Worm (Caenorhabditis elegans) whole organism, late embryonic: ENCODE data around the gene end-1.

Experiments used
- C08G9.2 ChIP-seq: sonication (generic microtip); optimal IDR thresholded peaks from 2 replicates; lab custom pipeline; 2016; ENCODE audit warnings: mild to moderate bottlenecking, missing genetic modification characterization, moderate library complexity, missing compliant biosample characterization
- F13H6.1 ChIP-seq: sonication (generic microtip); optimal IDR thresholded peaks from 2 replicates; lab custom pipeline; 2016; ENCODE audit warnings: missing genetic modification characterization, missing compliant biosample characterization
- Y22D7AL.16 ChIP-seq: sonication (generic microtip); optimal IDR thresholded peaks from 2 replicates; lab custom pipeline; 2016; ENCODE audit warnings: missing genetic modification characterization, missing compliant biosample characterization
- ahr-1 ChIP-seq: sonication (generic microtip); optimal IDR thresholded peaks from 2 replicates; lab custom pipeline; 2016; ENCODE audit warnings: missing genetic modification characterization, missing compliant biosample characterization
- ceh-19 ChIP-seq: fragments of 200-800 bp; sonication (Bioruptor generic); optimal IDR thresholded peaks from 2 replicates; lab custom pipeline; 2018; ENCODE audit warnings: mild to moderate bottlenecking, missing genetic modification characterization, missing compliant biosample characterization
- ceh-2 ChIP-seq: sonication (generic microtip); optimal IDR thresholded peaks from 2 replicates; lab custom pipeline; 2016; ENCODE audit warnings: missing genotype, missing genetic modification characterization, missing compliant biosample characterization
- ceh-22 ChIP-seq: sonication (generic microtip); optimal IDR thresholded peaks from 2 replicates; lab custom pipeline; 2017; ENCODE audit warnings: missing biosample characterization, missing genetic modification characterization
- ceh-24 ChIP-seq: sonication (generic microtip); optimal IDR thresholded peaks from 2 replicates; lab custom pipeline; 2016; ENCODE audit warnings: mild to moderate bottlenecking, missing genetic modification characterization, missing compliant biosample characterization
- ceh-30 ChIP-seq: fragments of 150-350 bp; optimal IDR thresholded peaks from 2 replicates; lab custom pipeline; 2014; ENCODE audit warnings: missing biosample characterization, missing genetic modification characterization
- ceh-31 ChIP-seq: sonication (generic microtip); optimal IDR thresholded peaks from 2 replicates; lab custom pipeline; 2016; ENCODE audit warnings: missing genetic modification characterization, missing compliant biosample characterization
- ceh-34 ChIP-seq: sonication (generic microtip); optimal IDR thresholded peaks from 2 replicates; lab custom pipeline; 2016; ENCODE audit warnings: mild to moderate bottlenecking, missing genetic modification characterization, missing compliant biosample characterization
- ceh-9 ChIP-seq: sonication (generic microtip); optimal IDR thresholded peaks from 2 replicates; lab custom pipeline; 2016; ENCODE audit warnings: mild to moderate bottlenecking, missing genetic modification characterization, inconsistent platforms, missing compliant biosample characterization
- dve-1 ChIP-seq: sonication (generic microtip); optimal IDR thresholded peaks from 2 replicates; lab custom pipeline; 2017; ENCODE audit warnings: antibody characterized with exemption, mild to moderate bottlenecking, missing genetic modification characterization, missing compliant biosample characterization
- elt-2 ChIP-seq: sonication (generic microtip); optimal IDR thresholded peaks from 2 replicates; lab custom pipeline; 2016; ENCODE audit warnings: missing genetic modification reagents, missing genetic modification characterization, missing compliant biosample characterization
- elt-4 ChIP-seq: sonication (generic microtip); optimal IDR thresholded peaks from 2 replicates; lab custom pipeline; 2016; ENCODE audit warnings: missing genetic modification characterization, missing compliant biosample characterization
- ets-4 ChIP-seq: sonication (generic microtip); optimal IDR thresholded peaks from 2 replicates; lab custom pipeline; 2016; ENCODE audit warnings: missing genetic modification characterization, missing compliant biosample characterization
- eyg-1 ChIP-seq: sonication (generic microtip); optimal IDR thresholded peaks from 2 replicates; lab custom pipeline; 2016; ENCODE audit warnings: missing genotype, missing genetic modification characterization, missing compliant biosample characterization
- fkh-10 ChIP-seq: fragments of 150-350 bp; optimal IDR thresholded peaks from 2 replicates; lab custom pipeline; 2014; ENCODE audit warnings: missing biosample characterization, missing genetic modification reagents, missing genetic modification characterization
- fkh-6 ChIP-seq: sonication (generic microtip); optimal IDR thresholded peaks from 2 replicates; lab custom pipeline; 2016; ENCODE audit warnings: missing genetic modification characterization, missing compliant biosample characterization
- gmeb-2 ChIP-seq: sonication (generic microtip); optimal IDR thresholded peaks from 2 replicates; lab custom pipeline; 2016; ENCODE audit warnings: missing genetic modification characterization, inconsistent platforms, missing compliant biosample characterization
- hlh-13 ChIP-seq: fragments of 200-800 bp; sonication (Bioruptor generic); optimal IDR thresholded peaks from 2 replicates; lab custom pipeline; 2018; ENCODE audit warnings: mild to moderate bottlenecking, missing genetic modification characterization, missing compliant biosample characterization
- hlh-15 ChIP-seq: sonication (generic microtip); optimal IDR thresholded peaks from 2 replicates; lab custom pipeline; 2016; ENCODE audit warnings: missing genetic modification characterization, missing compliant biosample characterization
- madf-2 ChIP-seq: sonication (generic microtip); optimal IDR thresholded peaks from 2 replicates; lab custom pipeline; 2017; ENCODE audit warnings: missing genetic modification characterization, missing compliant biosample characterization
- mec-3 ChIP-seq: sonication (generic microtip); optimal IDR thresholded peaks from 2 replicates; lab custom pipeline; 2016; ENCODE audit warnings: borderline replicate concordance, missing genetic modification characterization, missing compliant biosample characterization
- nfya-1 ChIP-seq: sonication (generic microtip); optimal IDR thresholded peaks from 2 replicates; lab custom pipeline; 2017; ENCODE audit warnings: missing genetic modification characterization, mild to moderate bottlenecking, missing compliant biosample characterization, antibody characterized with exemption, moderate library complexity
- npax-4 ChIP-seq: sonication (generic microtip); optimal IDR thresholded peaks from 2 replicates; lab custom pipeline; 2016; ENCODE audit warnings: missing genetic modification characterization, missing compliant biosample characterization
- odd-2 ChIP-seq: sonication (generic microtip); optimal IDR thresholded peaks from 2 replicates; lab custom pipeline; 2017; ENCODE audit warnings: antibody characterized with exemption, mild to moderate bottlenecking, missing genetic modification characterization, missing compliant biosample characterization
- pag-3 ChIP-seq: sonication (generic microtip); optimal IDR thresholded peaks from 2 replicates; lab custom pipeline; 2016; ENCODE audit warnings: missing compliant biosample characterization, missing genetic modification characterization, borderline replicate concordance
- pax-1 ChIP-seq: fragments of 150-350 bp; optimal IDR thresholded peaks from 2 replicates; lab custom pipeline; 2014; ENCODE audit warnings: missing biosample characterization, missing genetic modification characterization
- pros-1 ChIP-seq: fragments of 150-350 bp; optimal IDR thresholded peaks from 2 replicates; lab custom pipeline; 2014; ENCODE audit warnings: missing biosample characterization, missing genetic modification reagents, missing genetic modification characterization
- rnt-1 ChIP-seq: sonication (generic microtip); optimal IDR thresholded peaks from 2 replicates; lab custom pipeline; 2016; ENCODE audit warnings: missing genetic modification characterization, missing compliant biosample characterization
- sox-4 ChIP-seq: sonication (generic microtip); optimal IDR thresholded peaks from 2 replicates; lab custom pipeline; 2017; ENCODE audit warnings: mild to moderate bottlenecking, missing genetic modification characterization, inconsistent platforms, missing compliant biosample characterization
- tbx-2 ChIP-seq: sonication (generic microtip); optimal IDR thresholded peaks from 2 replicates; lab custom pipeline; 2016; ENCODE audit warnings: missing genetic modification characterization, missing compliant biosample characterization
- tbx-7 ChIP-seq: sonication (generic microtip); optimal IDR thresholded peaks from 2 replicates; lab custom pipeline; 2016; ENCODE audit warnings: missing genotype, missing genetic modification characterization, missing compliant biosample characterization
- unc-86 ChIP-seq: sonication (generic microtip); optimal IDR thresholded peaks from 2 replicates; lab custom pipeline; 2016; ENCODE audit warnings: missing genetic modification characterization, missing compliant biosample characterization
- zip-5 ChIP-seq: sonication (generic microtip); optimal IDR thresholded peaks from 2 replicates; lab custom pipeline; 2016; ENCODE audit warnings: missing genetic modification characterization, missing compliant biosample characterization

end-1 gene

DNA sequence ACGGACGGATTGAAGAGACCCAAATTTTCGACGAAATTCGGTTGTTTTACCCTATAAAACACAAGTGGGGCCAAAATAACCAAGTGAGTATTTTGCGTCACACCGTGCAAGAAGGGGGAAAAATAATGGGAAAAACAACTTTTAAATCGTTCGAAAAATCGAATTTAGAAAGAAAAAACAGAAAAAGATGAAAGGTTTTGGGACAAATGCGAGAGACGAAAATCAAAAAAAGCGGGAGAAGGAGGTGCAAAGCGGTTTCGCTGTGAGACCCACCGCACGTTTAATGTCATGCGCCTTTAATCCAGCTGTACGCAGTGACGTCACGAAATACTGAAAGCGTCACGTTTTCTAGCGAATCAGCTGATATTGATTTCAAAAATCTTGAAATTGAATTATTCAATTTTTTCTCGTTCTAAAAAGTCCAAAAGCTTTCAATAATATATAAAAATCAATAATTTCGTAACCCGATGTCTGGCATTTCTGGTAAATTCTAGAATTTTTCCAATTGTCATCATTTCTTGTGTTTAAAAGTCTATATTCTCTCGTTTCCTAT is 27.1 kb downstream of the end-1 start, which contains the start of the genes ddx-17 and aip-1 (continued):
- no peak for TF ChIP-seq unc-86 (tag; lab: Kevin White, UChicago)
- no peak for TF ChIP-seq C08G9.2 (tag; lab: Kevin White, UChicago)
- peak; percentile 32 for TF ChIP-seq nfya-1
- TF ChIP-seq mec-3 (tag; lab: Kevin White, UChicago): no peak
- no peak for TF ChIP-seq ceh-34 (tag; lab: Kevin White, UChicago)
- no peak for TF ChIP-seq fkh-10
- no peak for TF ChIP-seq sox-4 (tag; lab: Kevin White, UChicago)
- TF ChIP-seq ceh-19 (GFP tag; lab: Kevin White, UChicago): no peak
- no peak for TF ChIP-seq ceh-24 (tag; lab: Kevin White, UChicago)
- no peak for TF ChIP-seq pax-1 (tag; lab: Kevin White, UChicago)
- TF ChIP-seq pag-3 (tag; lab: Kevin White, UChicago): no peak
- no peak for TF ChIP-seq F13H6.1 (tag; lab: Kevin White, UChicago)
- TF ChIP-seq madf-2 (tag; lab: Kevin White, UChicago): no peak

DNA sequence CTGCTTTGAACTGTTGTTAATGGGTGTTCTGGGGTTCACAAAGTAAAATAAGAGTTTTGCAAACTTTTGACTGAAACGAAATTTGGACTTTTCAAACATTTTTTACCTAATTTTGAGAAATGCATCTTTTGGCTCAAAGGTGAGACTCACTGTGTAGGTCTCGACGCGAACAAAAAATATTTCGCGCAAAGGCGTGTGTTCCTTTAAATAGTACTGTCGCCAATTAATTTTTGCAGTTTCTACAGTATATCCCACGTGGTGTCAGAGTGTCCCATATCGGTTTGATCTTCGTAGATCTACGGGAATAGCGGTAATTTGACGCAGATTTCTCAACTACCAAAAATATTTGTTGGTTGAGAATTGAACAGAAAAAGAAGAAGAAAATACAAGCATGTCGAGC is 28.7 kb downstream of the end-1 start:
- no peak for TF ChIP-seq sox-4 (tag; lab: Kevin White, UChicago)
- no peak for TF ChIP-seq eyg-1 (tag; lab: Kevin White, UChicago)
- no peak for TF ChIP-seq ceh-9 (tag; lab: Kevin White, UChicago)
- no peak for TF ChIP-seq gmeb-2 (tag; lab: Kevin White, UChicago)
- no peak for TF ChIP-seq F13H6.1 (tag; lab: Kevin White, UChicago)
- no peak for TF ChIP-seq tbx-7
- TF ChIP-seq, all 69 proteins: peak for 0

DNA sequence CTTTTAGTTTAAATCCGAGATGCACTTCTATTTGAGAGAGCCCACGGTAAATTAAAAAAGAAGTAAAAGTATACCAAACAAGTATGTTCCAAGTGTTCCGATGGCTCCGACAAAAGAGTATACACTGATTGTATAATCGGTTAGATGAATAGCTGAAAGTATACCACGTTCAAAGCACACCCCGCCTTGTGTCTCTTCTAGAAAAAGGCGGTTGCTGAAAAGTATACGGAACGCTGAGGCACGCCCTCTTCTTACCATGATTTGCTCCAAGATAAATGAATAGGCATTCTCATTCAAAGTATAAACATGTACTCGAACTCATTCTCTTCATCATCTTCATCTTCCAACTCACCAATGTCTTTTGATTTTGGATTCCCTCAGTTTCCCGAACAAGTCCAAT is 29.5 kb downstream of the end-1 start, which contains the start of gene end-3:
Gene end-3, plus strand, starts transcription at position 301 of the 400 bp plus-strand sequence.
- no peak for TF ChIP-seq pros-1 (tag; lab: Kevin White, UChicago)
- no peak for TF ChIP-seq sox-4 (tag; lab: Kevin White, UChicago)
- no peak for TF ChIP-seq ceh-31 (tag; lab: Kevin White, UChicago)
- no peak for TF ChIP-seq hlh-13 (GFP tag; lab: Kevin White, UChicago)
- no peak for TF ChIP-seq ceh-22 (tag; lab: Kevin White, UChicago)
- TF ChIP-seq ceh-30 (tag; lab: Kevin White, UChicago): no peak
- TF ChIP-seq npax-4 (tag; lab: Kevin White, UChicago): no peak
- TF ChIP-seq mec-3 (tag; lab: Kevin White, UChicago): no peak
- TF ChIP-seq ets-4 (tag; lab: Kevin White, UChicago): no peak
- TF ChIP-seq elt-4: no peak
- TF ChIP-seq gmeb-2 (tag; lab: Kevin White, UChicago): no peak
- no peak for TF ChIP-seq fkh-6 (tag; lab: Kevin White, UChicago)
- no peak for TF ChIP-seq tbx-2 (tag; lab: Kevin White, UChicago)
- no peak for TF ChIP-seq elt-2 (tag; lab: Kevin White, UChicago)
- no peak for TF ChIP-seq dve-1 (tag; lab: Kevin White, UChicago)

DNA sequence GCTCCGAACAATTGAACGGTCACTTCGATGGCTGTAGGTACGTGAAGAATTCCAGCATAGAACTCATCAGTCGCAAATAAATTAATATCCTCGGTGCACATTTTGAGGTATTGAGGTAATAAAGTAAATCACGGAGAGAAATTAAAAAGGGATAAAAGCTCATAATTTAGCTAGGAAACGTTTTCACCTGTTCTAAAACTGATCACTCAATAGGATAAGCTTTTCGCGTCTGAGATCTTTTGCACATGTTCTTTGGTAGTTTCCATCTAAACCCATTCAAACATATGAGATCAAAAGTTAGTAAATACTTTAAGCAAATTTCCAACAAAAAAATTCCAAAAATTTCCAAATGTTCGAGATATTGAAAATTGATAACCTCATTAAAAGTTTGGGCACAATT is 32.5 kb downstream of the end-1 start, which contains the start of gene srh-308:
Gene srh-308, minus strand, starts transcription at position 101 of the 400 bp plus-strand sequence.
- TF ChIP-seq npax-4 (tag; lab: Kevin White, UChicago): no peak
- TF ChIP-seq pag-3 (tag; lab: Kevin White, UChicago): no peak
- TF ChIP-seq ceh-2 (tag; lab: Kevin White, UChicago): no peak
- TF ChIP-seq ahr-1: no peak
- TF ChIP-seq zip-5: no peak
- no peak for TF ChIP-seq hlh-15 (tag; lab: Kevin White, UChicago)
- TF ChIP-seq Y22D7AL.16 (tag; lab: Kevin White, UChicago): no peak
- no peak for TF ChIP-seq rnt-1 (tag; lab: Kevin White, UChicago)
- no peak for TF ChIP-seq madf-2 (tag; lab: Kevin White, UChicago)
- no peak for TF ChIP-seq odd-2 (tag; lab: Kevin White, UChicago)
- TF ChIP-seq, all 69 proteins: peak for 0
